Worm (Caenorhabditis elegans) whole organism, young adult: Measurements from ENCODE around the gene Y50D7A.1.

Experiments
- C17E4.6 ChIP-seq: fragments of 200-800 bp; sonication (Bioruptor generic); IDR thresholded peaks from 2 replicates; pipeline ENCODE4 v1.3.6; 2022; ENCODE audit warnings: missing genetic modification reagents, missing genetic modification characterization, missing compliant biosample characterization
- F52B5.7 ChIP-seq: sonication (generic microtip); optimal IDR thresholded peaks from 2 replicates; lab custom pipeline; 2016; ENCODE audit warnings: mild to moderate bottlenecking, missing genetic modification characterization, missing compliant biosample characterization
- F57C9.4 ChIP-seq: sonication (generic microtip); optimal IDR thresholded peaks from 2 replicates; lab custom pipeline; 2017; ENCODE audit warnings: mild to moderate bottlenecking, missing genetic modification characterization, missing compliant biosample characterization
- Y95B8A.8 ChIP-seq: fragments of 200-800 bp; sonication (Bioruptor generic); IDR thresholded peaks from 2 replicates; pipeline ENCODE4 v1.3.6; 2022; ENCODE audit warnings: missing genetic modification reagents, missing genetic modification characterization, missing compliant biosample characterization
- aptf-3 ChIP-seq: fragments of 200-800 bp; sonication (Bioruptor generic); IDR thresholded peaks from 2 replicates; pipeline ENCODE4 v1.3.6; 2022; ENCODE audit warnings: missing genetic modification characterization, missing compliant biosample characterization
- attf-3 ChIP-seq: fragments of 200-800 bp; sonication (Bioruptor generic); conservative IDR thresholded peaks from 2 replicates; pipeline ENCODE4 v1.3.6; 2022; ENCODE audit warnings: missing genetic modification reagents, missing genetic modification characterization, missing compliant biosample characterization
- attf-5 ChIP-seq: fragments of 200-800 bp; sonication (Bioruptor generic); optimal IDR thresholded peaks from 2 replicates; lab custom pipeline; 2018; ENCODE audit warnings: mild to moderate bottlenecking, missing genetic modification characterization, missing compliant biosample characterization
- ceh-40 ChIP-seq: fragments of 200-800 bp; sonication (Bioruptor generic); IDR thresholded peaks from 2 replicates; pipeline ENCODE4 v1.3.6; 2022; ENCODE audit warnings: missing genetic modification characterization, missing compliant biosample characterization
- ceh-58 ChIP-seq: fragments of 200-800 bp; sonication (Bioruptor generic); IDR thresholded peaks from 2 replicates; pipeline ENCODE4 v1.3.6; 2022; ENCODE audit warnings: missing genetic modification characterization, missing compliant biosample characterization
- ceh-79 ChIP-seq: sonication (generic microtip); optimal IDR thresholded peaks from 2 replicates; lab custom pipeline; 2017; ENCODE audit warnings: mild to moderate bottlenecking, missing genetic modification characterization, missing compliant biosample characterization
- chd-7 ChIP-seq: sonication (generic microtip); optimal IDR thresholded peaks from 2 replicates; lab custom pipeline; 2016; ENCODE audit warnings: mild to moderate bottlenecking, missing genetic modification characterization, moderate library complexity, missing compliant biosample characterization
- dox-1 ChIP-seq: fragments of 200-800 bp; sonication (Bioruptor generic); IDR thresholded peaks from 2 replicates; pipeline ENCODE4 v1.3.6; 2022; ENCODE audit warnings: missing genetic modification reagents, missing genetic modification characterization, missing compliant biosample characterization
- dpl-1 ChIP-seq: fragments of 150-350 bp; optimal IDR thresholded peaks from 2 replicates; lab custom pipeline; 2014; ENCODE audit warnings: missing biosample characterization, missing genetic modification reagents, missing genetic modification characterization
- efl-1 ChIP-seq: fragments of 150-350 bp; optimal IDR thresholded peaks from 2 replicates; lab custom pipeline; 2014; ENCODE audit warnings: missing biosample characterization, missing genetic modification reagents, missing genetic modification characterization
- egl-44 ChIP-seq: fragments of 200-800 bp; sonication (Bioruptor generic); IDR thresholded peaks from 2 replicates; pipeline ENCODE4 v1.3.6; 2022; ENCODE audit warnings: missing genetic modification reagents, missing genetic modification characterization, missing compliant biosample characterization
- egrh-3 ChIP-seq: fragments of 200-800 bp; sonication (Bioruptor generic); IDR thresholded peaks from 2 replicates; pipeline ENCODE4 v1.3.6; 2022; ENCODE audit warnings: missing genetic modification reagents, missing genetic modification characterization, missing compliant biosample characterization
- ekl-4 ChIP-seq: fragments of 200-800 bp; sonication (Bioruptor generic); IDR thresholded peaks from 2 replicates; pipeline ENCODE4 v1.3.6; 2022; ENCODE audit warnings: missing genetic modification reagents, missing genetic modification characterization, missing compliant biosample characterization
- fkh-3 ChIP-seq: sonication (generic microtip); optimal IDR thresholded peaks from 2 replicates; lab custom pipeline; 2016; ENCODE audit warnings: mild to moderate bottlenecking, missing genetic modification characterization, missing compliant biosample characterization
- hlh-26 ChIP-seq: fragments of 200-800 bp; sonication (Bioruptor generic); conservative IDR thresholded peaks from 2 replicates; pipeline ENCODE4 v1.3.6; 2022; ENCODE audit warnings: missing genetic modification reagents, missing genetic modification characterization, missing compliant biosample characterization
- hmg-1.2 ChIP-seq: fragments of 200-800 bp; sonication (Bioruptor generic); IDR thresholded peaks from 2 replicates; pipeline ENCODE4 v1.3.6; 2022; ENCODE audit warnings: missing genetic modification reagents, missing genetic modification characterization, missing compliant biosample characterization
- hrde-1 ChIP-seq: sonication (generic microtip); optimal IDR thresholded peaks from 2 replicates; lab custom pipeline; 2016; ENCODE audit warnings: missing genetic modification characterization, mild to moderate bottlenecking, missing compliant biosample characterization, moderate library complexity, missing genotype, missing genetic modification reagents, borderline replicate concordance
- lin-40 ChIP-seq: sonication (generic microtip); optimal IDR thresholded peaks from 2 replicates; lab custom pipeline; 2016; ENCODE audit warnings: missing genetic modification characterization, mild to moderate bottlenecking, missing compliant biosample characterization, missing genotype, missing genetic modification reagents
- lin-54 ChIP-seq: fragments of 200-800 bp; sonication (Bioruptor generic); optimal IDR thresholded peaks from 2 replicates; lab custom pipeline; 2018; ENCODE audit warnings: mild to moderate bottlenecking, missing genetic modification characterization, missing compliant biosample characterization
- lir-1 ChIP-seq: fragments of 200-800 bp; sonication (Bioruptor generic); conservative IDR thresholded peaks from 2 replicates; pipeline ENCODE4 v1.3.6; 2022; ENCODE audit warnings: missing genetic modification reagents, missing genetic modification characterization, missing compliant biosample characterization
- lsl-1 ChIP-seq: fragments of 200-800 bp; sonication (Bioruptor generic); optimal IDR thresholded peaks from 2 replicates; lab custom pipeline; 2018; ENCODE audit warnings: mild to moderate bottlenecking, missing genetic modification characterization, moderate library complexity, missing compliant biosample characterization
- lsy-27 ChIP-seq: sonication (generic microtip); optimal IDR thresholded peaks from 2 replicates; lab custom pipeline; 2017; ENCODE audit warnings: missing genetic modification characterization, mild to moderate bottlenecking, missing compliant biosample characterization, antibody characterized with exemption, missing genotype, borderline replicate concordance; ENCODE audit not compliant: insufficient read depth
- madf-8 ChIP-seq: fragments of 200-800 bp; sonication (Bioruptor generic); conservative IDR thresholded peaks from 2 replicates; pipeline ENCODE4 v1.3.6; 2022; ENCODE audit warnings: missing genetic modification reagents, missing genetic modification characterization, missing compliant biosample characterization
- mcd-1 ChIP-seq: fragments of 200-800 bp; sonication (Bioruptor generic); IDR thresholded peaks from 2 replicates; pipeline ENCODE4 v1.3.6; 2022; ENCODE audit warnings: missing genetic modification reagents, missing genetic modification characterization, missing compliant biosample characterization
- nfya-2 ChIP-seq: fragments of 200-800 bp; sonication (Bioruptor generic); IDR thresholded peaks from 2 replicates; pipeline ENCODE4 v1.3.6; 2022; ENCODE audit warnings: missing genetic modification reagents, missing genetic modification characterization, missing compliant biosample characterization
- nhr-179 ChIP-seq: sonication (generic microtip); optimal IDR thresholded peaks from 2 replicates; lab custom pipeline; 2016; ENCODE audit warnings: mild to moderate bottlenecking, missing genetic modification characterization, missing compliant biosample characterization
- nhr-80 ChIP-seq: sonication (generic microtip); optimal IDR thresholded peaks from 2 replicates; lab custom pipeline; 2016; ENCODE audit warnings: missing genetic modification characterization, missing compliant biosample characterization
- nhr-90 ChIP-seq: sonication (generic microtip); optimal IDR thresholded peaks from 2 replicates; lab custom pipeline; 2016; ENCODE audit warnings: missing genotype, mild to moderate bottlenecking, missing genetic modification characterization, missing compliant biosample characterization
- rec-8 ChIP-seq, 2 experiments: sonication (generic microtip); optimal IDR thresholded peaks; 2 replicates each; lab custom pipeline; 2016; ENCODE audit warnings: mild to moderate bottlenecking in 2 of 2, missing genetic modification characterization in 2 of 2, missing genetic modification reagents in 2 of 2, missing genotype in 2 of 2, missing biosample characterization in 1 of 2, missing compliant biosample characterization in 1 of 2, moderate library complexity in 1 of 2
- unc-62 ChIP-seq: fragments of 150-350 bp; optimal IDR thresholded peaks from 2 replicates; lab custom pipeline; 2014; ENCODE audit warnings: missing biosample characterization, missing genetic modification reagents, missing genetic modification characterization
- xnd-1 ChIP-seq: sonication (generic microtip); optimal IDR thresholded peaks from 2 replicates; lab custom pipeline; 2016; ENCODE audit warnings: missing genotype, missing genetic modification reagents, missing genetic modification characterization, missing compliant biosample characterization
- ztf-26 ChIP-seq: sonication (generic microtip); optimal IDR thresholded peaks from 2 replicates; lab custom pipeline; 2017; ENCODE audit warnings: missing genetic modification characterization, missing compliant biosample characterization

The Y50D7A.1 gene

DNA sequence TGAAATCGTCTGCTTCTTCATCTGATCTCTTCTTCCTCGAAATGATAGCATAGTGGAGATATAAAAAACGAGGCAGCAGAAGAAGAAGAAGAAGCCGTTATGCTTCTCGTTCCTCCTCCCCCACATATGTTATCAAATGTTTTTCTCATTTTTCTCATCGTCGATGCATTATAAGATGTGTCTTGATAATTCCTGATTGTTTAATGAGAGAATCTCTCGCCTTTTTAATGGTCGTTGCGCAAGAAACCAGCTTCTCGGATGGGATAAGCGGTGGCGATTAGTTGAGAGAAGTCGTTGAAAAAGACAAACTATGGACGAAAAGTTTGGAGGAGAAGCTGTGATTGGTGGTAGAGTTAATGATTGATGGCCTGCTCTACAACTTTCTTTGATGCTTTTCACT lies 2.1 kb downstream of the Y50D7A.1 start, which contains the start of gene Y50D7A.13:
Y50D7A.13 (minus strand) TSS at position 101 of the 400 bp plus-strand sequence.
- TF ChIP-seq ceh-40 (GFP tag; lab: Robert Waterston, UW): no peak
- no peak for TF ChIP-seq hmg-1.2 (GFP tag; lab: Robert Waterston, UW)
- TF ChIP-seq fkh-3 (tag; lab: Kevin White, UChicago): no peak
- no peak for TF ChIP-seq madf-8
- TF ChIP-seq mcd-1 (GFP tag; lab: Robert Waterston, UW): no peak
- no peak for TF ChIP-seq nhr-179 (tag; lab: Kevin White, UChicago)
- TF ChIP-seq lin-54: no peak
- TF ChIP-seq rec-8 (tag; optimal IDR thresholded peaks at IDR 0.05; lab: Kevin White, UChicago): no peak
- TF ChIP-seq dox-1 (GFP tag; lab: Robert Waterston, UW): no peak
- no peak for TF ChIP-seq aptf-3 (GFP tag; lab: Robert Waterston, UW)
- TF ChIP-seq attf-3 (GFP tag; lab: Robert Waterston, UW): no peak
- TF ChIP-seq hlh-26: no peak
- no peak for TF ChIP-seq lsy-27 (tag; lab: Kevin White, UChicago)
- no peak for TF ChIP-seq nfya-2

DNA sequence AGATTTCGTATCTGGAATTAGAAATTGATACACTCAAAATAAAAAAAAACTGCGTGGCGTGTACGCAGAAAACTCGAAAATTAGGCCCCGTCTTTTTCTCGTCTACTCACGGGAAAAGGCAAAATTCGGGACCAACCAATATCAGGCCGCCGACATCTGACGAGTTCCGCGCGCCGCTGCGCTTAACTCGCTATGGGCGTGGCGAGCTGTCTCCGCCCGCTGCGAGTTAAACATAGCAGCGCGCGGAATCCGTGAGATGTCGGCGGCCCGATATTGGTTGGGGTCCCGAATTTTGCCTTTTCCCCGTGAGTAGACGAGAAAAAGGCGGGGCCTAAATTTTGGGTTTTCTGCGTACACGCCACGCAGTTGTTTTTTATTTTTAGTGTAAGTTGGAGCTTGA lies 5.4 kb downstream of the Y50D7A.1 start:
- 0 out of 2 replicates have a peak, but pooled peaks have one; percentile 13 for TF ChIP-seq Y95B8A.8 (GFP tag; lab: Robert Waterston, UW)
- 0 out of 2 replicates have a peak, but pooled peaks have one; percentile 12 for TF ChIP-seq egrh-3
- TF ChIP-seq ceh-58 (GFP tag; lab: Robert Waterston, UW): 0 out of 2 replicates have a peak, but pooled peaks have one; percentile 25

DNA sequence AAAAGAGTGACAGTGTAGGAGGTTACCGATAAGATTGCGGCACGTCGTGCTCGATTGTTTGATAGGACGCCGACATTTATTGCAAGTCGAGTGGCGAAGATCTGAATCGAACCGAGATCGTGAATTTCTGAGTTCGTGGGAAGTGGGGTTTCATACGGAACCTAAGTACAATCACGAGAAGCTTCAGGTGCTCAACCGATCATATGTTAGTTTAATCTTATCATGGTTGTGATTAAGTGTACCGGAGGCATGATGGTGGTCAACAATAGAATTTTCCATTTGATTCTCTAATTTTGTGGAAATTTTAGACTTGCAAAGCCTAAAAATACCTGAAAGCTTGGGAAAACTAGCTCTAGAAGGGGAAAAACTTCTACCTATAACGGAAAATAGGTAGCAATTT lies 6.0 kb downstream of the Y50D7A.1 start, which contains the start of gene ads-1:
ads-1 (minus strand) TSS at position 101 of the 400 bp plus-strand sequence.
- TF ChIP-seq chd-7 (tag; lab: Kevin White, UChicago): no peak
- no peak for TF ChIP-seq lsl-1 (GFP tag; lab: Kevin White, UChicago)
- TF ChIP-seq ekl-4 (GFP tag; lab: Robert Waterston, UW): no peak
- TF ChIP-seq dpl-1 (GFP tag; lab: Kevin White, UChicago): no peak
- TF ChIP-seq hrde-1 (tag; lab: Kevin White, UChicago): no peak
- TF ChIP-seq F57C9.4: no peak
- TF ChIP-seq lir-1: no peak
- no peak for TF ChIP-seq ztf-26 (tag; lab: Kevin White, UChicago)
- TF ChIP-seq unc-62 (GFP tag; lab: Kevin White, UChicago): no peak
- no peak for TF ChIP-seq egl-44 (GFP tag; lab: Robert Waterston, UW)
- no peak for TF ChIP-seq ceh-79
- no peak for TF ChIP-seq lin-40 (tag; lab: Kevin White, UChicago)
- no peak for TF ChIP-seq xnd-1 (tag; lab: Kevin White, UChicago)
- no peak for TF ChIP-seq attf-3 (GFP tag; lab: Robert Waterston, UW)
- TF ChIP-seq, all 124 proteins: peak for 0

DNA sequence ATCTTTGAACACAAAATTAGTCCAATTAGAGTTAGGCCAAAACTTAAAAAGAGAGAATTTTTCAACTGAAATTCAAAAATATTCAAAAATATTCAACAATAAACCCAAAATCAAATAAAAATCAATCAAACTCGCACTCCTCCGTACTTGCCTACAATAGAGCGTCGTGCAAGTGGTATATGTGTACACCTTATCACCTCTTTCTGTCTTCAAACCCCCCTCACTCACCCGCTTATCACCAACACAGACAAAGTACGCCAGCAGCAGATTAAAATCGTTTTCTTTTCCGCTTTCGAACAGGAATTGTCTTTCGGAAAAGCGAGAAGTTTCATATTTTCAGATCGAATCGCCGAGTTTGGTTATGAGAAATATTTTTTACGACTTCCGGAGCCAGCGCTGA lies 6.8 kb downstream of the Y50D7A.1 start:
- TF ChIP-seq efl-1 (GFP tag; lab: Kevin White, UChicago): no peak
- no peak for TF ChIP-seq C17E4.6 (GFP tag; lab: Robert Waterston, UW)
- TF ChIP-seq nhr-80 (tag; lab: Kevin White, UChicago): peak; percentile 65
- no peak for TF ChIP-seq F52B5.7 (tag; lab: Kevin White, UChicago)
- no peak for TF ChIP-seq nhr-90 (tag; lab: Kevin White, UChicago)
- TF ChIP-seq attf-5: no peak
- TF ChIP-seq, all 124 proteins: peak for 1
